Fruit fly (Drosophila melanogaster): ENCODE results near the gene CG34169.

dm6 chr2L:17221462-17221861, 48.2 kb downstream of the CG34169 start:
- TF ChIP-seq CG14655 (GFP tag; optimal IDR thresholded peaks at IDR 0.05) (no peak), Pif1B (GFP tag; optimal IDR thresholded peaks at IDR 0.05) (no peak), CG8301 (tag; optimal IDR thresholded peaks at IDR 0.05) (no peak), EcR (GFP tag; optimal IDR thresholded peaks at IDR 0.05) (no peak), CG12605 (GFP tag; IDR thresholded peaks at IDR 0.05) (no peak), CG32121 (GFP tag; IDR thresholded peaks at IDR 0.05) (no peak), Ets98B (GFP tag; IDR thresholded peaks at IDR 0.05) (no peak), rn (GFP tag; IDR thresholded peaks at IDR 0.05) (no peak), Pif1A (GFP tag; optimal IDR thresholded peaks at IDR 0.05) (no peak), fd96Ca (GFP tag; IDR thresholded peaks at IDR 0.05) (no peak), CG9948 (tag; optimal IDR thresholded peaks at IDR 0.05) (no peak)
